Worm (Caenorhabditis elegans): ENCODE measurements around the gene Y67D8B.2.

Y67D8B.2 gene

ce11 chrIV:3232694-3233372, 41.5 kb upstream of the Y67D8B.2 start:
- peak; percentile 36 for TF ChIP-seq nhr-2 (tag; optimal IDR thresholded peaks at IDR 0.05)
- TF ChIP-seq ceh-43 (GFP tag; optimal IDR thresholded peaks at IDR 0.05): no peak
- no peak for TF ChIP-seq tbx-8 (GFP tag; optimal IDR thresholded peaks at IDR 0.05)
- TF ChIP-seq nhr-76 (tag; optimal IDR thresholded peaks at IDR 0.05): peak; percentile 23
- no peak for TF ChIP-seq unc-39 (tag; optimal IDR thresholded peaks at IDR 0.05)
- TF ChIP-seq snpc-4 (tag; optimal IDR thresholded peaks at IDR 0.05): no peak
- peak; percentile 68 for TF ChIP-seq M03D4.4 (tag; optimal IDR thresholded peaks at IDR 0.05)
- TF ChIP-seq ceh-83 (GFP tag; optimal IDR thresholded peaks at IDR 0.05): peak; percentile 67
- peak; percentile 77 for TF ChIP-seq sptf-1 (tag; optimal IDR thresholded peaks at IDR 0.05)
- peak; percentile 47 for TF ChIP-seq nhr-12 (tag; optimal IDR thresholded peaks at IDR 0.05)
- TF ChIP-seq mls-2 (tag; optimal IDR thresholded peaks at IDR 0.05): peak; percentile 60
- TF ChIP-seq unc-62 (GFP tag; optimal IDR thresholded peaks at IDR 0.05): peak; percentile 28
- TF ChIP-seq zip-8 (tag; optimal IDR thresholded peaks at IDR 0.05): no peak
- no peak for TF ChIP-seq lin-32 (GFP tag; optimal IDR thresholded peaks at IDR 0.05)
- no peak for TF ChIP-seq mep-1 (tag; optimal IDR thresholded peaks at IDR 0.05)
- TF ChIP-seq ztf-11 (tag; optimal IDR thresholded peaks at IDR 0.05): peak; percentile 64
- no peak for TF ChIP-seq mab-5 (tag; optimal IDR thresholded peaks at IDR 0.05)
- no peak for TF ChIP-seq nhr-28 (tag; optimal IDR thresholded peaks at IDR 0.05)
- TF ChIP-seq ham-2 (GFP tag; optimal IDR thresholded peaks at IDR 0.05): peak; percentile 96
- no peak for TF ChIP-seq hlh-1 (tag; optimal IDR thresholded peaks at IDR 0.05)
- peak; percentile 25 for TF ChIP-seq nhr-237 (tag; optimal IDR thresholded peaks at IDR 0.05)
- TF ChIP-seq lin-13 (tag; optimal IDR thresholded peaks at IDR 0.05): peak; percentile 66
- peak; percentile 67 for TF ChIP-seq pha-4 (tag; optimal IDR thresholded peaks at IDR 0.05)
- TF ChIP-seq ceh-39 (tag; optimal IDR thresholded peaks at IDR 0.05): no peak
- TF ChIP-seq flh-1 (GFP tag; optimal IDR thresholded peaks at IDR 0.05): no peak
- TF ChIP-seq unc-120 (tag; optimal IDR thresholded peaks at IDR 0.05; ENCODE audit: poor library complexity, severe bottlenecking): peak; percentile 62
- TF ChIP-seq blmp-1 (tag; optimal IDR thresholded peaks at IDR 0.05): no peak
- peak; percentile 67 for TF ChIP-seq sem-2 (GFP tag; optimal IDR thresholded peaks at IDR 0.05)
- peak; percentile 41 for TF ChIP-seq drap-1 (GFP tag; optimal IDR thresholded peaks at IDR 0.05)
- TF ChIP-seq bed-3 (GFP tag; optimal IDR thresholded peaks at IDR 0.05): peak; percentile 32
- no peak for TF ChIP-seq lsy-2 (tag; optimal IDR thresholded peaks at IDR 0.05)
- no peak for TF ChIP-seq elt-3 (tag; optimal IDR thresholded peaks at IDR 0.05)
- peak; percentile 42 for TF ChIP-seq elt-1 (tag; optimal IDR thresholded peaks at IDR 0.05; ENCODE audit: borderline replicate concordance, insufficient read depth)
- TF ChIP-seq ces-1 (GFP tag; optimal IDR thresholded peaks at IDR 0.05): no peak
- TF ChIP-seq cnd-1 (tag; optimal IDR thresholded peaks at IDR 0.05): peak; percentile 49

- TF ChIP-seq sptf-1 (tag; optimal IDR thresholded peaks at IDR 0.05) (peak; percentile 20), ztf-11 (tag; optimal IDR thresholded peaks at IDR 0.05) (no peak), hlh-1 (tag; optimal IDR thresholded peaks at IDR 0.05) (peak; percentile 96), ham-2 (GFP tag; optimal IDR thresholded peaks at IDR 0.05) (peak; percentile 10), lin-32 (GFP tag; optimal IDR thresholded peaks at IDR 0.05) (peak; percentile 28), unc-120 (tag; optimal IDR thresholded peaks at IDR 0.05; ENCODE audit: poor library complexity, severe bottlenecking) (peak; percentile 63), flh-1 (GFP tag; optimal IDR thresholded peaks at IDR 0.05) (no peak), unc-62 (GFP tag; optimal IDR thresholded peaks at IDR 0.05) (peak; percentile 77)
Measured at ce11 chrIV:3231644-3232043, 40.3 kb upstream of the Y67D8B.2 start.

- peak; percentile 48 for TF ChIP-seq ceh-43 (GFP tag; optimal IDR thresholded peaks at IDR 0.05)
- peak; percentile 61 for TF ChIP-seq drap-1 (GFP tag; optimal IDR thresholded peaks at IDR 0.05)
- no peak for TF ChIP-seq nhr-76 (tag; optimal IDR thresholded peaks at IDR 0.05)
- no peak for TF ChIP-seq sptf-1 (tag; optimal IDR thresholded peaks at IDR 0.05)
- peak; percentile 34 for TF ChIP-seq cnd-1 (tag; optimal IDR thresholded peaks at IDR 0.05)
- peak; percentile 7 for TF ChIP-seq lin-13 (tag; optimal IDR thresholded peaks at IDR 0.05)
- peak; percentile 57 for TF ChIP-seq mab-5 (tag; optimal IDR thresholded peaks at IDR 0.05)
- peak; percentile 92 for TF ChIP-seq unc-62 (GFP tag; optimal IDR thresholded peaks at IDR 0.05)
- TF ChIP-seq pha-4 (tag; optimal IDR thresholded peaks at IDR 0.05): peak; percentile 83
- no peak for TF ChIP-seq mep-1 (tag; optimal IDR thresholded peaks at IDR 0.05)
- no peak for TF ChIP-seq blmp-1 (tag; optimal IDR thresholded peaks at IDR 0.05)
- TF ChIP-seq snpc-4 (tag; optimal IDR thresholded peaks at IDR 0.05): no peak
- TF ChIP-seq ceh-39 (tag; optimal IDR thresholded peaks at IDR 0.05): peak; percentile 58
- peak; percentile 45 for TF ChIP-seq M03D4.4 (tag; optimal IDR thresholded peaks at IDR 0.05)
- TF ChIP-seq hlh-1 (tag; optimal IDR thresholded peaks at IDR 0.05): peak; percentile 80
- TF ChIP-seq lsy-2 (tag; optimal IDR thresholded peaks at IDR 0.05): peak; percentile 38
- peak; percentile 76 for TF ChIP-seq elt-3 (tag; optimal IDR thresholded peaks at IDR 0.05)
- no peak for TF ChIP-seq lin-32 (GFP tag; optimal IDR thresholded peaks at IDR 0.05)
- TF ChIP-seq sem-2 (GFP tag; optimal IDR thresholded peaks at IDR 0.05): no peak
- no peak for TF ChIP-seq ztf-11 (tag; optimal IDR thresholded peaks at IDR 0.05)
- no peak for TF ChIP-seq bed-3 (GFP tag; optimal IDR thresholded peaks at IDR 0.05)
- no peak for TF ChIP-seq unc-39 (tag; optimal IDR thresholded peaks at IDR 0.05)
- TF ChIP-seq flh-1 (GFP tag; optimal IDR thresholded peaks at IDR 0.05): no peak
- TF ChIP-seq elt-1 (tag; optimal IDR thresholded peaks at IDR 0.05; ENCODE audit: borderline replicate concordance, insufficient read depth): peak; percentile 43
- TF ChIP-seq nhr-12 (tag; optimal IDR thresholded peaks at IDR 0.05): no peak
- peak; percentile 23 for TF ChIP-seq nhr-237 (tag; optimal IDR thresholded peaks at IDR 0.05)
- no peak for TF ChIP-seq ceh-83 (GFP tag; optimal IDR thresholded peaks at IDR 0.05)
- TF ChIP-seq ces-1 (GFP tag; optimal IDR thresholded peaks at IDR 0.05): no peak
- peak; percentile 79 for TF ChIP-seq ham-2 (GFP tag; optimal IDR thresholded peaks at IDR 0.05)
- TF ChIP-seq tbx-8 (GFP tag; optimal IDR thresholded peaks at IDR 0.05): no peak
- TF ChIP-seq unc-120 (tag; optimal IDR thresholded peaks at IDR 0.05; ENCODE audit: poor library complexity, severe bottlenecking): peak; percentile 81
- TF ChIP-seq zip-8 (tag; optimal IDR thresholded peaks at IDR 0.05): no peak
- peak; percentile 60 for TF ChIP-seq nhr-28 (tag; optimal IDR thresholded peaks at IDR 0.05)
- peak; percentile 17 for TF ChIP-seq nhr-2 (tag; optimal IDR thresholded peaks at IDR 0.05)
- TF ChIP-seq mls-2 (tag; optimal IDR thresholded peaks at IDR 0.05): peak; percentile 45
Measured at ce11 chrIV:3227549-3228139, 36.3 kb upstream of the Y67D8B.2 start.
